Worm (Caenorhabditis elegans) whole organism, L3 larva: ENCODE data around the gene T19C4.5.

Experiments
- R02D3.7 ChIP-seq: fragments of 150-350 bp; optimal IDR thresholded peaks from 2 replicates; lab custom pipeline; 2014; ENCODE audit warnings: missing biosample characterization, missing genetic modification characterization
- ZK546.5 ChIP-seq: sonication (generic microtip); optimal IDR thresholded peaks from 2 replicates; lab custom pipeline; 2017; ENCODE audit warnings: missing biosample characterization, missing genetic modification characterization
- aly-2 ChIP-seq: fragments of 150-350 bp; optimal IDR thresholded peaks from 2 replicates; lab custom pipeline; 2014; ENCODE audit warnings: missing biosample characterization, missing genetic modification characterization
- ama-1 ChIP-seq: fragments of 150-350 bp; optimal IDR thresholded peaks from 2 replicates; lab custom pipeline; 2018
- ceh-16 ChIP-seq: sonication (generic microtip); optimal IDR thresholded peaks from 2 replicates; lab custom pipeline; 2017; ENCODE audit warnings: missing biosample characterization, missing genetic modification characterization
- ceh-28 ChIP-seq: fragments of 150-350 bp; optimal IDR thresholded peaks from 2 replicates; lab custom pipeline; 2014; ENCODE audit warnings: missing biosample characterization, missing genetic modification reagents, missing genetic modification characterization
- ceh-82 ChIP-seq: fragments of 150-350 bp; optimal IDR thresholded peaks from 2 replicates; lab custom pipeline; 2014; ENCODE audit warnings: missing biosample characterization, missing genetic modification characterization
- ceh-9 ChIP-seq: sonication (generic microtip); optimal IDR thresholded peaks from 2 replicates; lab custom pipeline; 2018; ENCODE audit warnings: missing biosample characterization, missing genetic modification characterization
- daf-12 ChIP-seq: fragments of 150-350 bp; optimal IDR thresholded peaks from 2 replicates; lab custom pipeline; 2014; ENCODE audit warnings: missing biosample characterization, missing genetic modification reagents, missing genetic modification characterization
- egl-27 ChIP-seq: sonication (generic microtip); optimal IDR thresholded peaks from 4 replicates; lab custom pipeline; 2017; ENCODE audit warnings: missing biosample characterization, missing genetic modification reagents, missing genetic modification characterization
- egl-5 ChIP-seq: fragments of 150-350 bp; optimal IDR thresholded peaks from 2 replicates; lab custom pipeline; 2017; ENCODE audit warnings: missing biosample characterization, missing genetic modification reagents, missing genetic modification characterization, inconsistent platforms
- elt-1 ChIP-seq: fragments of 150-350 bp; optimal IDR thresholded peaks from 2 replicates; lab custom pipeline; 2014; ENCODE audit warnings: missing biosample characterization, missing genetic modification characterization
- elt-2 ChIP-seq: sonication (generic microtip); optimal IDR thresholded peaks from 2 replicates; lab custom pipeline; 2016; ENCODE audit warnings: missing genetic modification reagents, mild to moderate bottlenecking, missing genetic modification characterization, missing compliant biosample characterization
- elt-3 ChIP-seq, 3 experiments: fragments of 150-350 bp in 1 of 3; sonication (generic microtip) in 2 of 3; optimal IDR thresholded peaks; 2 replicates in 2 of 3; 4 replicates in 1 of 3; lab custom pipeline; 2014 to 2017; ENCODE audit warnings: missing biosample characterization in 3 of 3, missing genetic modification characterization in 3 of 3
- eor-1 ChIP-seq, 2 experiments: fragments of 150-350 bp; optimal IDR thresholded peaks; 2 replicates each; lab custom pipeline; 2014 to 2018; ENCODE audit warnings: missing biosample characterization in 2 of 2, missing genetic modification characterization in 2 of 2
- fkh-10 ChIP-seq: sonication (generic microtip); optimal IDR thresholded peaks from 2 replicates; lab custom pipeline; 2017; ENCODE audit warnings: missing biosample characterization, missing genetic modification reagents, missing genetic modification characterization
- fkh-2 ChIP-seq: fragments of 150-350 bp; optimal IDR thresholded peaks from 2 replicates; lab custom pipeline; 2014; ENCODE audit warnings: missing biosample characterization, missing genetic modification reagents, missing genetic modification characterization
- jun-1 ChIP-seq: fragments of 150-350 bp; optimal IDR thresholded peaks from 2 replicates; lab custom pipeline; 2014; ENCODE audit warnings: missing biosample characterization, missing genetic modification reagents, missing genetic modification characterization
- lin-15B ChIP-seq: fragments of 150-350 bp; optimal IDR thresholded peaks from 2 replicates; lab custom pipeline; 2014; ENCODE audit warnings: missing biosample characterization, missing genetic modification characterization
- lin-39 ChIP-seq: fragments of 150-350 bp; optimal IDR thresholded peaks from 2 replicates; lab custom pipeline; 2018; ENCODE audit warnings: missing biosample characterization, missing genetic modification reagents, missing genetic modification characterization
- lsy-12 ChIP-seq: sonication (generic microtip); optimal IDR thresholded peaks from 2 replicates; lab custom pipeline; 2016; ENCODE audit warnings: mild to moderate bottlenecking, missing genetic modification characterization, missing compliant biosample characterization
- mdl-1 ChIP-seq: fragments of 150-350 bp; optimal IDR thresholded peaks from 2 replicates; lab custom pipeline; 2014; ENCODE audit warnings: missing biosample characterization, missing genetic modification characterization
- mml-1 ChIP-seq: fragments of 150-350 bp; sonication (generic microtip); optimal IDR thresholded peaks from 3 replicates; lab custom pipeline; 2014; ENCODE audit warnings: missing biosample characterization, missing genetic modification characterization
- nhr-12 ChIP-seq: fragments of 150-350 bp; optimal IDR thresholded peaks from 2 replicates; lab custom pipeline; 2014; ENCODE audit warnings: missing biosample characterization, missing genetic modification characterization
- nhr-237 ChIP-seq: fragments of 150-350 bp; optimal IDR thresholded peaks from 2 replicates; lab custom pipeline; 2014; ENCODE audit warnings: missing biosample characterization, missing genetic modification characterization
- nhr-25 ChIP-seq: sonication (generic microtip); optimal IDR thresholded peaks from 2 replicates; lab custom pipeline; 2017; ENCODE audit warnings: missing biosample characterization, missing genetic modification characterization
- nhr-77 ChIP-seq: fragments of 150-350 bp; optimal IDR thresholded peaks from 2 replicates; lab custom pipeline; 2014; ENCODE audit warnings: missing biosample characterization, missing genetic modification characterization
- pha-4 ChIP-seq: fragments of 150-350 bp; optimal IDR thresholded peaks from 2 replicates; lab custom pipeline; 2014; ENCODE audit warnings: missing biosample characterization, missing genetic modification reagents, missing genetic modification characterization
- pqm-1 ChIP-seq: fragments of 150-350 bp; optimal IDR thresholded peaks from 2 replicates; lab custom pipeline; 2017; ENCODE audit warnings: missing biosample characterization, missing genetic modification characterization, inconsistent platforms
- sea-2 ChIP-seq: fragments of 150-350 bp; sonication (generic microtip); optimal IDR thresholded peaks from 4 replicates; lab custom pipeline; 2014; ENCODE audit warnings: missing biosample characterization, missing genetic modification reagents, missing genetic modification characterization
- skn-1 ChIP-seq: fragments of 150-350 bp; optimal IDR thresholded peaks from 2 replicates; lab custom pipeline; 2014; ENCODE audit warnings: missing biosample characterization, missing genetic modification characterization
- snpc-4 ChIP-seq: fragments of 150-350 bp; optimal IDR thresholded peaks from 2 replicates; lab custom pipeline; 2014; ENCODE audit warnings: missing biosample characterization, missing genetic modification characterization
- tbx-2 ChIP-seq: sonication (generic microtip); optimal IDR thresholded peaks from 2 replicates; lab custom pipeline; 2016; ENCODE audit warnings: mild to moderate bottlenecking, missing genetic modification characterization, missing compliant biosample characterization
- unc-39 ChIP-seq: sonication (generic microtip); optimal IDR thresholded peaks from 4 replicates; lab custom pipeline; 2017; ENCODE audit warnings: missing biosample characterization, missing genetic modification characterization
- unc-62 ChIP-seq: fragments of 150-350 bp; sonication (generic microtip); optimal IDR thresholded peaks from 4 replicates; lab custom pipeline; 2014; ENCODE audit warnings: missing biosample characterization, missing genetic modification reagents, missing genetic modification characterization
- zag-1 ChIP-seq: fragments of 150-350 bp; optimal IDR thresholded peaks from 2 replicates; lab custom pipeline; 2014; ENCODE audit warnings: missing biosample characterization, missing genetic modification characterization

The T19C4.5 gene

DNA sequence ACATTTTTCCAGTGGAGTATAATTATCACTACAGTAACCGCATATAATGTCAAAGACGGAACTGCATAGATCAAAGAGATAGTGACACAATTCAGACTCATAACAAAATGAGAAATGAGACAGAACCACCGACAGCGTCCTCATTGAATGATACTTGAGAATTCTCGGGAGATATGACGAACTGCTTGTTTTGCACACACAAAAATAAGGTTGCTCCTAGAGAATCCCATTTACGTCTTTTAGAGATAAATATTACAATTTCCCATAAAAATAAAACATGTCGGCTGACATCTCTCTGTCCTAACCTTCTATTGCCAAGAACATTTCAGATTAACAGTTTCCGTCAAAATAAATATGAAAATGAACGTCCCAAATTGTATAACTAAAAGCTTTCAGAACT is 16.5 kb upstream of the T19C4.5 start, which contains the start of gene srg-38:
TSS of gene srg-38 (minus strand) at position 101 of the 400 bp plus-strand sequence.
- TF ChIP-seq snpc-4 (tag; lab: Kevin White, UChicago) (no peak), pha-4 (tag; lab: Kevin White, UChicago) (no peak), R02D3.7 (tag; lab: Kevin White, UChicago) (no peak), ZK546.5 (tag; lab: Kevin White, UChicago) (no peak), ceh-28 (tag; lab: Kevin White, UChicago) (no peak), pqm-1 (tag; lab: Kevin White, UChicago) (no peak), fkh-2 (no peak), elt-2 (tag; lab: Kevin White, UChicago) (no peak), eor-1 (tag; optimal IDR thresholded peaks at IDR 0.05; lab: Kevin White, UChicago) (no peak), ceh-82 (tag; lab: Kevin White, UChicago) (no peak), ama-1 (lab: Kevin White, UChicago) (no peak), lsy-12 (tag; lab: Kevin White, UChicago) (no peak), mdl-1 (no peak), nhr-25 (tag; lab: Kevin White, UChicago) (no peak), daf-12 (tag; lab: Kevin White, UChicago) (no peak), fkh-10 (no peak), ceh-9 (tag; lab: Kevin White, UChicago) (no peak), nhr-237 (tag; lab: Kevin White, UChicago) (no peak), skn-1 (tag; lab: Kevin White, UChicago) (no peak)

- TF ChIP-seq elt-2 (tag; lab: Kevin White, UChicago): peak; percentile 42
- no peak for TF ChIP-seq skn-1 (tag; lab: Kevin White, UChicago)
Observed at ce11 chrV:11156589-11156988, 15.4 kb upstream of the T19C4.5 start.

DNA sequence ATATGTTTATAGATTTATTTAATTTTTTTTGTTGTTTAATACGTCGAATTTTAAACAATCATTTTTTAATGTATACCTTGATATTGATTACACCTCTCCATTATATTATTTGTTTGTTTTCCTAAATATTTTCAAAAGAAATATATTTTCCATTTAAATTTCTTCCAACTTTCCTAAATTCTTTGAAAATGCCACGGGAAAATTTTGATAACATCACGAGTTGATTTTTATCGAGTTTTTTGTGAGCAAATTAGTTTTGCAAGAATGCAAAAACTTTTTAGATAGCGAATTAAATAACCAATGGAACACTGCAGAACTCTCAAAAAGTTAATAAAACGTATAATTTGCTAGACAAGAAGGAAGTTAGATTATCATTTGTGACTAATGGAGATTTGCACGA is 14.1 kb upstream of the T19C4.5 start, which contains the start of gene srg-42:
TSS of gene srg-42 (minus strand) at position 101 of the 400 bp plus-strand sequence.
- TF ChIP-seq unc-62 (GFP tag; lab: Kevin White, UChicago) (no peak), mml-1 (no peak), tbx-2 (tag; lab: Kevin White, UChicago) (no peak), nhr-237 (tag; lab: Kevin White, UChicago) (no peak), elt-1 (tag; lab: Kevin White, UChicago) (no peak), sea-2 (GFP tag; lab: Kevin White, UChicago) (no peak), aly-2 (tag; lab: Kevin White, UChicago) (no peak), fkh-10 (no peak), lsy-12 (tag; lab: Kevin White, UChicago) (no peak), skn-1 (tag; lab: Kevin White, UChicago) (no peak), jun-1 (tag; lab: Kevin White, UChicago) (no peak), snpc-4 (tag; lab: Kevin White, UChicago) (no peak), unc-39 (tag; lab: Kevin White, UChicago) (no peak), zag-1 (tag; lab: Kevin White, UChicago) (no peak), pha-4 (tag; lab: Kevin White, UChicago) (no peak)

- TF ChIP-seq nhr-77: no peak
- TF ChIP-seq unc-62 (GFP tag; lab: Kevin White, UChicago): no peak
- TF ChIP-seq eor-1 (tag; optimal IDR thresholded peaks at IDR 0.05; lab: Kevin White, UChicago): no peak
- TF ChIP-seq nhr-237 (tag; lab: Kevin White, UChicago): no peak
- TF ChIP-seq elt-3 (tag; optimal IDR thresholded peaks at IDR 0.05; lab: Kevin White, UChicago): no peak
- TF ChIP-seq fkh-10: no peak
- TF ChIP-seq sea-2 (GFP tag; lab: Kevin White, UChicago): no peak
Observed at ce11 chrV:11161791-11162190, 10.2 kb upstream of the T19C4.5 start, which contains the start of gene srg-41. Gene srg-41 (minus strand): TSS chrV:11161891.

DNA sequence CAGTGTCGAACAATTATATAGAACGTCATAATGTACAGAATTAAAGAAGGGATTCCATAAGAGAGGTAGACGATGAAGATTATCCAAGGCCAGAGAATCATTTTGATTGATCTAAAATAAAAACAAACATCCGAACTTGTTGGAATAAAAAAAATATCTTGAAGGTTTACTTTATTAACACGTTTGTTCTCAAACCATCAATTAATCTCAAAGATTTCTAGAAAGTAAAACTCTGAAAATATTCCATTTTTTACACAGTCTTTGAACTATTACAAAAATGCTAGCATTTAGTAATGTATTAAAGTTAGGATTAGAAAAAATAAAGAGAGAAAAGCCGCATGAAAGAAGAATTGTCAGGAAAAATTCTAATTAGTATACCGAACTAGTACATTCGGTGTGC is 7.5 kb upstream of the T19C4.5 start, which contains the start of gene srg-40:
TSS of gene srg-40 (minus strand) at position 101 of the 400 bp plus-strand sequence.
- no peak for TF ChIP-seq lin-39 (tag; lab: Kevin White, UChicago)
- no peak for TF ChIP-seq fkh-10
- no peak for TF ChIP-seq eor-1 (tag; optimal IDR thresholded peaks at IDR 0.05; lab: Kevin White, UChicago)
- no peak for TF ChIP-seq mdl-1
- no peak for TF ChIP-seq nhr-12 (tag; lab: Kevin White, UChicago)
- TF ChIP-seq elt-3 (tag; optimal IDR thresholded peaks at IDR 0.05; lab: Kevin White, UChicago): no peak
- TF ChIP-seq ceh-28 (tag; lab: Kevin White, UChicago): no peak
- TF ChIP-seq pqm-1 (tag; lab: Kevin White, UChicago): no peak
- no peak for TF ChIP-seq nhr-25 (tag; lab: Kevin White, UChicago)
- no peak for TF ChIP-seq skn-1 (tag; lab: Kevin White, UChicago)
- TF ChIP-seq ama-1 (lab: Kevin White, UChicago): no peak
- TF ChIP-seq ceh-9 (tag; lab: Kevin White, UChicago): no peak
- TF ChIP-seq ceh-16 (tag; lab: Kevin White, UChicago): no peak
- no peak for TF ChIP-seq egl-27 (tag; lab: Kevin White, UChicago)
- no peak for TF ChIP-seq egl-5 (tag; lab: Kevin White, UChicago)
- no peak for TF ChIP-seq lin-15B (tag; lab: Kevin White, UChicago)
- no peak for TF ChIP-seq sea-2 (GFP tag; lab: Kevin White, UChicago)
- no peak for TF ChIP-seq unc-39 (tag; lab: Kevin White, UChicago)
- TF ChIP-seq pha-4 (tag; lab: Kevin White, UChicago): no peak
- TF ChIP-seq, all 47 proteins: peak for 0
